Fruit fly (Drosophila melanogaster) whole organism: ENCODE measurements around the gene CG18135.

Experiments used
- CG8478 ChIP-seq: fragments of >200 bp; optimal IDR thresholded peaks from 2 replicates; lab custom pipeline; 2018; ENCODE audit warnings: inconsistent platforms
- psq ChIP-seq: fragments of >200 bp; optimal IDR thresholded peaks from 2 replicates; lab custom pipeline; 2017

DNA sequence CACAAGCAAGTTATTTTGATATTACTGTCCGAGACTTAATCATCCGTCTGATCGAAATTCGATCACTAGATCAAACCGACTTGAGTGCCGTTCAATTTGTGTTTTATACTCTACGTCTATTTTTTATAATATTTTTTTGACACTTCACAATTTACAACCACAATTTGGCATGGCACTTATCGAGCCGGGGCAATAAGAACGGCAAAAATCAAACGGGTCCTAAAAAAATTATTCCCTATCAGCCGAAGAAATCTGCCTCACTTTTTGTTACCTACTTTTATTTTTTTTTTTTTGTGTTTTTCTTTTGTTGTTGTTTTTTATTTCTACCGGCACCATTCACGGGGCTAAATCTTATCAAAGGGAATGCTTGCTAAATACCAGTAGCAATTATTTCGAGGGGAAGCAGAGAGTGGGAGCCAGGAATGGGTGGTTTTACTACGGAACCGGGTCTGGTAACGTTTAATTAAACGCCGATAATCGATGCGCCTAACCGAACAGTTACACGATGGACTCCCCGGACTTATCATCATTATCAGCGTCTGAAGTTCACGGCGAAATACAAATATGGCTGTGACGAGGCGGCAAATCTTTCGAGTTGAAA lies 17.5 kb upstream of the CG18135 start:
- TF ChIP-seq psq (lab: Kevin White, UChicago) (no peak), CG8478 (lab: Kevin White, UChicago) (no peak)
